Fruit fly (Drosophila melanogaster) whole organism, embryonic: Measurements from ENCODE around the gene Mvb12.

Experiments
- Ada2b ChIP-seq: fragments of 200-800 bp; sonication (Bioruptor generic); IDR thresholded peaks from 2 replicates; pipeline ENCODE4 v1.3.6; 2022; ENCODE audit warnings: missing biosample characterization, missing genetic modification characterization
- Atf6 ChIP-seq: fragments of 200-800 bp; sonication (Bioruptor generic); IDR thresholded peaks from 2 replicates; pipeline ENCODE4 v1.3.6; 2022; ENCODE audit warnings: missing biosample characterization, missing genetic modification characterization
- CG10147 ChIP-seq: fragments of 200-800 bp; sonication (Bioruptor generic); optimal IDR thresholded peaks from 2 replicates; lab custom pipeline; 2019; ENCODE audit warnings: missing biosample characterization, mild to moderate bottlenecking, missing genetic modification characterization, moderate library complexity
- CG10462 ChIP-seq: fragments of 200-800 bp; sonication (Bioruptor generic); optimal IDR thresholded peaks from 2 replicates; lab custom pipeline; 2016; ENCODE audit warnings: missing biosample characterization, missing genetic modification characterization
- CG11456 ChIP-seq: fragments of 200-800 bp; sonication (Bioruptor generic); IDR thresholded peaks from 3 replicates; pipeline ENCODE4 v1.3.6; 2022; ENCODE audit warnings: missing biosample characterization, missing genetic modification characterization
- CG11695 ChIP-seq: fragments of 200-800 bp; sonication (Bioruptor generic); IDR thresholded peaks from 3 replicates; pipeline ENCODE4 v1.3.6; 2022; ENCODE audit warnings: missing biosample characterization, missing genetic modification characterization
- CG1233 ChIP-seq: fragments of 200-800 bp; sonication (Bioruptor generic); optimal IDR thresholded peaks from 4 replicates; lab custom pipeline; 2018; ENCODE audit warnings: missing biosample characterization, mild to moderate bottlenecking, missing genetic modification characterization
- CG15601 ChIP-seq: fragments of 200-800 bp; sonication (Bioruptor generic); optimal IDR thresholded peaks from 3 replicates; lab custom pipeline; 2019; ENCODE audit warnings: missing biosample characterization, mild to moderate bottlenecking, missing genetic modification characterization, moderate library complexity
- CG1792 ChIP-seq: fragments of 200-800 bp; sonication (Bioruptor generic); optimal IDR thresholded peaks from 2 replicates; lab custom pipeline; 2016; ENCODE audit warnings: missing biosample characterization, missing genetic modification characterization
- CG18262 ChIP-seq: fragments of 200-800 bp; optimal IDR thresholded peaks from 3 replicates; lab custom pipeline; 2019; ENCODE audit warnings: missing biosample characterization, mild to moderate bottlenecking, missing genetic modification characterization, moderate library complexity
- CG2199 ChIP-seq: fragments of 200-800 bp; sonication (Bioruptor generic); IDR thresholded peaks from 3 replicates; pipeline ENCODE4 v1.3.6; 2022; ENCODE audit warnings: missing biosample characterization, missing genetic modification characterization
- CG2202 ChIP-seq: fragments of 200-800 bp; sonication (Bioruptor generic); optimal IDR thresholded peaks from 2 replicates; lab custom pipeline; 2018; ENCODE audit warnings: missing biosample characterization, mild to moderate bottlenecking, missing genetic modification characterization
- CG2678 ChIP-seq: fragments of 200-800 bp; sonication (Bioruptor generic); optimal IDR thresholded peaks from 3 replicates; lab custom pipeline; 2019; ENCODE audit warnings: missing biosample characterization, mild to moderate bottlenecking, missing genetic modification characterization, moderate library complexity
- CG32772 ChIP-seq: fragments of 200-800 bp; sonication (Bioruptor generic); IDR thresholded peaks from 2 replicates; pipeline ENCODE4 v1.3.6; 2022; ENCODE audit warnings: missing biosample characterization, missing genetic modification characterization
- CG3847 ChIP-seq: fragments of 200-800 bp; sonication (Bioruptor generic); IDR thresholded peaks from 2 replicates; pipeline ENCODE4 v1.3.6; 2022; ENCODE audit warnings: missing biosample characterization, missing genetic modification characterization
- CG4328 ChIP-seq: fragments of 200-800 bp; sonication (Bioruptor generic); optimal IDR thresholded peaks from 3 replicates; lab custom pipeline; 2017; ENCODE audit warnings: missing biosample characterization, missing genetic modification reagents, missing genetic modification characterization
- CG4820 ChIP-seq: fragments of 200-800 bp; sonication (Bioruptor generic); optimal IDR thresholded peaks from 3 replicates; lab custom pipeline; 2016; ENCODE audit warnings: missing biosample characterization, missing genetic modification characterization
- CG7786 ChIP-seq: fragments of 200-800 bp; sonication (Bioruptor generic); optimal IDR thresholded peaks from 2 replicates; lab custom pipeline; 2016; ENCODE audit warnings: missing biosample characterization, missing genetic modification characterization
- CG9932 ChIP-seq: fragments of 200-800 bp; sonication (Bioruptor generic); IDR thresholded peaks from 2 replicates; pipeline ENCODE4 v1.3.6; 2022; ENCODE audit warnings: missing biosample characterization, missing genetic modification characterization
- Chrac-16 ChIP-seq: fragments of 200-800 bp; sonication (Bioruptor generic); optimal IDR thresholded peaks from 3 replicates; lab custom pipeline; 2016; ENCODE audit warnings: missing biosample characterization, missing genetic modification characterization
- Dbx ChIP-seq: fragments of 200-800 bp; sonication (Bioruptor generic); IDR thresholded peaks from 3 replicates; pipeline ENCODE4 v1.3.6; 2022; ENCODE audit warnings: missing biosample characterization, missing genetic modification characterization
- Drgx ChIP-seq: fragments of 200-800 bp; sonication (Bioruptor generic); IDR thresholded peaks from 2 replicates; pipeline ENCODE4 v1.3.6; 2022; ENCODE audit warnings: missing biosample characterization, missing genetic modification characterization
- Eip74EF ChIP-seq, 2 experiments: fragments of 200-800 bp in 1 of 2; fragments of >200 bp in 1 of 2; sonication (Bioruptor generic) in 1 of 2; optimal IDR thresholded peaks; 2 replicates each; lab custom pipeline; 2017 to 2019; ENCODE audit warnings: missing biosample characterization in 2 of 2, missing genetic modification characterization in 2 of 2, mild to moderate bottlenecking in 1 of 2, moderate library complexity in 1 of 2
- HHEX ChIP-seq: fragments of 200-800 bp; sonication (Bioruptor generic); optimal IDR thresholded peaks from 3 replicates; lab custom pipeline; 2017; ENCODE audit warnings: missing biosample characterization, mild to moderate bottlenecking, missing genetic modification characterization, missing genetic modification reagents
- NC2β ChIP-seq: fragments of 200-800 bp; sonication (Bioruptor generic); optimal IDR thresholded peaks from 2 replicates; lab custom pipeline; 2016; ENCODE audit warnings: missing biosample characterization, missing genetic modification characterization
- NFAT ChIP-seq: fragments of 200-800 bp; sonication (Bioruptor generic); IDR thresholded peaks from 2 replicates; pipeline ENCODE4 v1.3.6; 2022; ENCODE audit warnings: missing biosample characterization, missing genetic modification characterization
- Neu2 ChIP-seq: fragments of 200-800 bp; sonication (Bioruptor generic); optimal IDR thresholded peaks from 3 replicates; lab custom pipeline; 2016; ENCODE audit warnings: missing biosample characterization, missing genetic modification characterization, borderline replicate concordance
- Nf-YB ChIP-seq: fragments of 200-800 bp; sonication (Bioruptor generic); optimal IDR thresholded peaks from 3 replicates; lab custom pipeline; 2019; ENCODE audit warnings: missing biosample characterization, mild to moderate bottlenecking, missing genetic modification characterization, moderate library complexity
- NfI ChIP-seq: fragments of 200-800 bp; sonication (Bioruptor generic); optimal IDR thresholded peaks from 3 replicates; lab custom pipeline; 2018; ENCODE audit warnings: missing biosample characterization, mild to moderate bottlenecking, missing genetic modification characterization, moderate library complexity
- Optix ChIP-seq: fragments of 200-800 bp; sonication (Bioruptor generic); IDR thresholded peaks from 3 replicates; pipeline ENCODE4 v1.3.6; 2022; ENCODE audit warnings: missing biosample characterization, missing genetic modification characterization
- Scr ChIP-seq: fragments of 200-800 bp; sonication (Bioruptor generic); IDR thresholded peaks from 2 replicates; pipeline ENCODE4 v1.3.6; 2022; ENCODE audit warnings: missing biosample characterization, missing genetic modification characterization; ENCODE audit not compliant: partially characterized antibody
- Sry-δ ChIP-seq: fragments of 200-800 bp; sonication (Bioruptor generic); optimal IDR thresholded peaks from 2 replicates; lab custom pipeline; 2016; ENCODE audit warnings: missing biosample characterization, missing genetic modification characterization
- Trl ChIP-seq, 3 experiments: fragments of >200 bp in 2 of 3; fragments of 200-800 bp in 1 of 3; sonication (Bioruptor generic) in 1 of 3; optimal IDR thresholded peaks; 2 replicates in 1 of 3; 3 replicates in 2 of 3; lab custom pipeline; 2016 to 2017; ENCODE audit warnings: missing biosample characterization in 1 of 3, missing genetic modification characterization in 1 of 3
- cas ChIP-seq: fragments of 200-800 bp; sonication (Bioruptor generic); IDR thresholded peaks from 2 replicates; pipeline ENCODE4 v1.3.6; 2022; ENCODE audit warnings: missing biosample characterization, missing genetic modification characterization
- ci ChIP-seq: fragments of 200-800 bp; sonication (Bioruptor generic); IDR thresholded peaks from 3 replicates; pipeline ENCODE4 v1.3.6; 2022; ENCODE audit warnings: missing biosample characterization, missing genetic modification characterization
- corto ChIP-seq: fragments of 200-800 bp; sonication (Bioruptor generic); optimal IDR thresholded peaks from 2 replicates; lab custom pipeline; 2016; ENCODE audit warnings: missing biosample characterization, mild to moderate bottlenecking, missing genetic modification characterization, moderate library complexity
- crc ChIP-seq: fragments of 200-800 bp; sonication (Bioruptor generic); optimal IDR thresholded peaks from 2 replicates; lab custom pipeline; 2016; ENCODE audit warnings: missing biosample characterization, missing genetic modification characterization
- disco-r ChIP-seq: fragments of 200-800 bp; sonication (Bioruptor generic); optimal IDR thresholded peaks from 2 replicates; lab custom pipeline; 2016; ENCODE audit warnings: missing biosample characterization, missing genetic modification characterization
- eyg ChIP-seq: fragments of 200-800 bp; sonication (Bioruptor generic); optimal IDR thresholded peaks from 3 replicates; lab custom pipeline; 2016; ENCODE audit warnings: missing biosample characterization, missing genetic modification characterization
- fd64A ChIP-seq: fragments of 200-800 bp; sonication (Bioruptor generic); optimal IDR thresholded peaks from 3 replicates; lab custom pipeline; 2018; ENCODE audit warnings: missing biosample characterization, mild to moderate bottlenecking, missing genetic modification characterization
- grau ChIP-seq: fragments of 200-800 bp; optimal IDR thresholded peaks from 3 replicates; lab custom pipeline; 2019; ENCODE audit warnings: missing biosample characterization, mild to moderate bottlenecking, missing genetic modification characterization, moderate library complexity
- h ChIP-seq: fragments of >200 bp; optimal IDR thresholded peaks from 2 replicates; lab custom pipeline; 2017
- ham ChIP-seq: fragments of 200-800 bp; sonication (Bioruptor generic); IDR thresholded peaks from 2 replicates; pipeline ENCODE4 v1.3.6; 2022; ENCODE audit warnings: missing biosample characterization, missing genetic modification characterization
- nom ChIP-seq: fragments of 200-800 bp; sonication (Bioruptor generic); optimal IDR thresholded peaks from 2 replicates; lab custom pipeline; 2017; ENCODE audit warnings: missing biosample characterization, missing genetic modification characterization, mild to moderate bottlenecking, moderate library complexity, missing genetic modification reagents
- sug ChIP-seq: fragments of 200-800 bp; optimal IDR thresholded peaks from 2 replicates; lab custom pipeline; 2019; ENCODE audit warnings: missing biosample characterization, mild to moderate bottlenecking, missing genetic modification characterization, moderate library complexity
- tna ChIP-seq: fragments of 200-800 bp; sonication (Bioruptor generic); IDR thresholded peaks from 2 replicates; pipeline ENCODE4 v1.3.6; 2022; ENCODE audit warnings: missing biosample characterization, missing genetic modification characterization; ENCODE audit not compliant: partially characterized antibody
- toy ChIP-seq: fragments of 200-800 bp; sonication (Bioruptor generic); IDR thresholded peaks from 2 replicates; pipeline ENCODE4 v1.3.6; 2022; ENCODE audit warnings: missing biosample characterization, missing genetic modification characterization
- unc-4 ChIP-seq: fragments of 200-800 bp; sonication (Bioruptor generic); IDR thresholded peaks from 2 replicates; pipeline ENCODE4 v1.3.6; 2022; ENCODE audit warnings: missing biosample characterization, missing genetic modification characterization; ENCODE audit not compliant: partially characterized antibody

Mvb12 gene

DNA sequence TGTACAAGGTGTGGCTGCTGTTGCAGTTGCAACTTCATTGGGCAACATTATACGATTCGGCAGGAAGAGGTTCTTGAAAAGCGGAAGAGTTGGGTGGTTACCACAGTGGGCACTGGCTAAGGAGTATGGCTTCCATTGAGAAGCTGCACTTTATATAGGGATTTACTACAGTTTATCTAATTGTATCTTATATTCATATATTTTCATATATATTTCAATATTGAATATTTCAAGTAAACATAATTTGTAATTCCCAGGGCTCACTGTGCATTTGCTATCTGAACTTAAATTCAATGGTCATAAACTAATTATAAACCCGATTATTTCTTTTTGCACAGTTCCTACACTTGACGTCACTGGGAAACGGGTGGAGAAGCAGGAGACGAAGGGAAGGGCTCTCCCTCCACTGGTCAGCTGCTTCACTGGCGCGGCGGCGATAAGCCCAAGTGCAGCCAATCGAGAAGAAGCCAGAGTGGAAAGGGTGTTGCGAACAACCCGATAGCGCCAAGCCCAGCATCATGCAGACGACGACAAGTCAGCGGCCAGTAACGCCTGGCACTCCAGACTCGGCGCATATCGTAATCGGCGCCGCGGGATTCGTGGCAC lies 6.3 kb downstream of the Mvb12 start (continued):
- no peak for TF ChIP-seq h
- TF ChIP-seq NfI (GFP tag; lab: Kevin White, UChicago) = peak; percentile 35
- no peak for TF ChIP-seq cas (GFP tag; lab: Robert Waterston, UW)
- no peak for TF ChIP-seq toy (GFP tag; lab: Robert Waterston, UW)
- no peak for TF ChIP-seq disco-r
- TF ChIP-seq tna (GFP tag; lab: Robert Waterston, UW) = no peak
- TF ChIP-seq CG18262 = no peak
- peak; percentile 40 for TF ChIP-seq Ada2b
- TF ChIP-seq fd64A (GFP tag; lab: Kevin White, UChicago) = no peak
- TF ChIP-seq CG9932 (GFP tag; lab: Robert Waterston, UW) = peak; percentile 45
- peak; percentile 41 for TF ChIP-seq HHEX (GFP tag; lab: Kevin White, UChicago)
- no peak for TF ChIP-seq corto (GFP tag; lab: Kevin White, UChicago)
- no peak for TF ChIP-seq Chrac-16 (GFP tag; lab: Kevin White, UChicago)
- no peak for TF ChIP-seq CG10462 (GFP tag; lab: Kevin White, UChicago)
- no peak for TF ChIP-seq CG15601 (tag; lab: Kevin White, UChicago)
- TF ChIP-seq CG4328 = no peak
- no peak for TF ChIP-seq CG11695 (GFP tag; lab: Robert Waterston, UW)
- no peak for TF ChIP-seq Atf6 (GFP tag; lab: Robert Waterston, UW)
- TF ChIP-seq Drgx (GFP tag; lab: Robert Waterston, UW) = no peak
- no peak for TF ChIP-seq Trl (optimal IDR thresholded peaks at IDR 0.05; lab: Kevin White, UChicago)
- TF ChIP-seq Trl (GFP tag; optimal IDR thresholded peaks at IDR 0.05; lab: Kevin White, UChicago) = no peak
- TF ChIP-seq ham = no peak
- no peak for TF ChIP-seq CG7786 (GFP tag; lab: Kevin White, UChicago)
- no peak for TF ChIP-seq CG4820 (GFP tag; lab: Kevin White, UChicago)
- peak; percentile 17 for TF ChIP-seq CG1233 (GFP tag; lab: Kevin White, UChicago)
- peak; percentile 51 for TF ChIP-seq CG3847 (GFP tag; lab: Robert Waterston, UW)
- TF ChIP-seq eyg (GFP tag; lab: Kevin White, UChicago) = no peak
- TF ChIP-seq crc (GFP tag; lab: Kevin White, UChicago) = no peak
- peak; percentile 86 for TF ChIP-seq grau
- peak; percentile 17; the same call in 1 of the 3 replicates for TF ChIP-seq ci
- no peak for TF ChIP-seq Nf-YB (GFP tag; lab: Kevin White, UChicago)
- no peak for TF ChIP-seq CG2202
- TF ChIP-seq Optix (GFP tag; lab: Robert Waterston, UW) = no peak
- no peak; the same call in 1 of the 2 replicates for TF ChIP-seq NFAT (GFP tag; lab: Robert Waterston, UW)
- no peak for TF ChIP-seq NC2β (GFP tag; lab: Kevin White, UChicago)
- no peak for TF ChIP-seq Sry-δ (GFP tag; lab: Kevin White, UChicago)
- TF ChIP-seq Neu2 (GFP tag; lab: Kevin White, UChicago) = no peak
- TF ChIP-seq CG11456 (GFP tag; lab: Robert Waterston, UW) = no peak
- no peak for TF ChIP-seq CG1792 (GFP tag; lab: Kevin White, UChicago)
- TF ChIP-seq Scr (GFP tag; lab: Robert Waterston, UW) = no peak
- TF ChIP-seq Eip74EF (GFP tag; optimal IDR thresholded peaks at IDR 0.05; lab: Kevin White, UChicago) = no peak
- TF ChIP-seq CG2678 (tag; lab: Kevin White, UChicago) = peak; percentile 71
- peak; percentile 55; the same call in 1 of the 3 replicates for TF ChIP-seq Dbx (GFP tag; lab: Robert Waterston, UW)
- no peak for TF ChIP-seq CG32772 (GFP tag; lab: Robert Waterston, UW)
- TF ChIP-seq sug (tag; lab: Kevin White, UChicago) = peak; percentile 15
- peak; percentile 23 for TF ChIP-seq CG10147
- TF ChIP-seq CG2199 (GFP tag; lab: Robert Waterston, UW) = no peak
- TF ChIP-seq unc-4 (GFP tag; lab: Robert Waterston, UW) = no peak
- no peak for TF ChIP-seq nom (GFP tag; lab: Kevin White, UChicago)
